Worm (Caenorhabditis elegans): ENCODE data around the gene srg-15.

The srg-15 gene

ce11 chrII:8668871-8669270, 41.3 kb downstream of the srg-15 start (continued):
- TF ChIP-seq D1046.2 (GFP tag; IDR thresholded peaks at IDR 0.05) = no peak

DNA sequence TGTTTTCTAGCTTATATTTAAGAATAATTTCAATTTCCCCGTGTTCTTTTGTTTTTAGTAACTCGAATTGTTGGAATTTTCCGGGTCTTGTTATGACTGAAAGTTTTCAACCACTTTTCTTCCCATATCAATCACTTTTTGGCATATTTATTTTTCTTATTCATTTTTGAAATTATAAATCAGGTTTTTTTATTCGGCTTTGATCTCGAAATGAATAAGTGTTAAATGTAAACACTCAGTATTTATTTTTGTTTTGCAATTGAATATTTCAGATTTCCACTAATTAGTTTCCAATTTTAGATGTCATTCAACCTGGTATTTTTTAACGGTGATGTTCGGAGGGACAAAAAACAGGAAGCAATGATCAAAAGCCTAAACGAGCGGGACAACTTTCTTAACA, 45.7 kb downstream of the srg-15 start, which contains the start of gene etc-1:
Gene etc-1, plus strand, starts transcription at position 301 of the 400 bp plus-strand sequence.
- no peak for TF ChIP-seq zfp-3 (GFP tag; conservative IDR thresholded peaks at IDR 0.05)
- peak; percentile 11 for TF ChIP-seq ama-1 (optimal IDR thresholded peaks at IDR 0.05)
- TF ChIP-seq ceh-44 (GFP tag; IDR thresholded peaks at IDR 0.05) = no peak
- peak in 1 of 2 experiments; percentile 34 for TF ChIP-seq unc-62 (GFP tag; optimal IDR thresholded peaks at IDR 0.05 in 1 of 2)
- TF ChIP-seq unc-62 (tag; optimal IDR thresholded peaks at IDR 0.05) = no peak
- TF ChIP-seq fos-1 (tag; optimal IDR thresholded peaks at IDR 0.05) = no peak

- TF ChIP-seq rbr-2 (tag; optimal IDR thresholded peaks at IDR 0.05) (peak; percentile 16), hif-1 (tag; optimal IDR thresholded peaks at IDR 0.05) (peak in 1 of 2 experiments; percentile 3), F10B5.3 (tag; optimal IDR thresholded peaks at IDR 0.05) (no peak), ceh-28 (tag; optimal IDR thresholded peaks at IDR 0.05) (no peak), mxl-3 (GFP tag; optimal IDR thresholded peaks at IDR 0.05) (peak; percentile 24), attf-4 (tag; optimal IDR thresholded peaks at IDR 0.05) (no peak), lin-38 (GFP tag; IDR thresholded peaks at IDR 0.05) (peak; percentile 90), vab-7 (GFP tag; IDR thresholded peaks at IDR 0.05) (no peak), lin-39 (tag; optimal IDR thresholded peaks at IDR 0.05) (no peak), mes-2 (tag; optimal IDR thresholded peaks at IDR 0.05; ENCODE audit: poor library complexity, severe bottlenecking) (peak; percentile 53), dpl-1 (GFP tag; optimal IDR thresholded peaks at IDR 0.05) (peak; percentile 49), gei-8 (GFP tag; optimal IDR thresholded peaks at IDR 0.05) (no peak), egl-27 (tag; optimal IDR thresholded peaks at IDR 0.05) (no peak), mdl-1 (tag; optimal IDR thresholded peaks at IDR 0.05) (peak in 1 of 2 experiments; percentile 75), dve-1 (tag; optimal IDR thresholded peaks at IDR 0.05; ENCODE audit: insufficient read depth) (peak; percentile 22), nhr-77 (tag; optimal IDR thresholded peaks at IDR 0.05) (peak; percentile 16)
These were observed 48.7 kb downstream of the srg-15 start, which contains the start of the genes piga-1 and eif-2Bepsilon for ce11 chrII:8661539-8661938. Gene piga-1 (minus strand): TSS chrII:8661712. Gene eif-2Bepsilon (plus strand): TSS chrII:8661869.

DNA sequence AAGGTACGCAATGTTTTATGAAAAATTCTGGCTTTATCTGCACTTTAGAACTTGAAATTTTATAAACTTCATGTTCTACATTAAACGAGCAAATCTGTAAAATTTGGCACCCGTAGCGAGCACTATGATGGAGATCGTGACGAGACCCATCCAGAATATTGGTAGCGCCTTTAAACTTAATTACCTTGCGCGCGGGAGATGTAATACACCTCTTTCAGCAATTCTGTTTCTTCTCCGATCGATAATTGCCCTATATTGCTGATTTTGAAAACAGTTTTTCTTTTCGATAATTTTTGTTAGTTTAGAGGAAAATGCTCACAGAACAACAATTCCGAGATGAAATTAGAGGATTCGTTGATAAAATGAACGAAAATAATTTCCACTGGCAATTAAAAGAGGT, 51.4 kb downstream of the srg-15 start, which contains the start of gene atg-10:
Gene atg-10, plus strand, starts transcription at position 301 of the 400 bp plus-strand sequence.
- TF ChIP-seq madf-5 (GFP tag; IDR thresholded peaks at IDR 0.05) (no peak), unc-62 (GFP tag; optimal IDR thresholded peaks at IDR 0.05 in 1 of 2) (peak in 1 of 2 experiments; percentile 5), unc-62 (tag; optimal IDR thresholded peaks at IDR 0.05) (no peak), ama-1 (optimal IDR thresholded peaks at IDR 0.05) (peak; percentile 43)

All from whole organism, L4 larva.